Worm (Caenorhabditis elegans): ENCODE data around the gene Y60A9A.1.

Gene Y60A9A.1

DNA sequence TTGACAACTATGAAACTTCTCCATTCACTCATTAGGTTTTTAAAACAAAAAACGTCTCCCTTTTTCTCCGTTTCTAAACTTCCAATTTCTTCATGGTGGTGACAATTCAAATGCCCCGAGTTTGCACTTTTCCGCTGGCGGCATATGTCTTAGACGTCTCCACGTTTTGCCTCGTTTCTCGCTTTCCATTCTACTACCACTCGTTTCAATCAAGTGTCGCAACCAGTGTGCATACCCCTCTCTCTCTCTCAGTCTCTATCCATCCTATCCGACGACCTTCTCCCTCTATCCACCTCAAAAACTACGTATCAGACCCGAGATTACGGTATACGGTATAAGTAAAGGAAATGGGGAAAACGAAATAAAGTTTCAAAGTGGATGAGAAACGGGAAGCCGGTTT lies 42.9 kb downstream of the Y60A9A.1 start:
- TF ChIP-seq lin-40 (tag; optimal IDR thresholded peaks at IDR 0.05): no peak
- no peak for TF ChIP-seq T26A5.8 (tag; optimal IDR thresholded peaks at IDR 0.05)
- TF ChIP-seq mxl-1 (tag; optimal IDR thresholded peaks at IDR 0.05): no peak
- TF ChIP-seq T07F8.4 (tag; optimal IDR thresholded peaks at IDR 0.05): no peak
- no peak for TF ChIP-seq cebp-2 (GFP tag; IDR thresholded peaks at IDR 0.05)
- TF ChIP-seq fkh-3 (tag; optimal IDR thresholded peaks at IDR 0.05): no peak
- no peak for TF ChIP-seq chd-7 (tag; optimal IDR thresholded peaks at IDR 0.05)

DNA sequence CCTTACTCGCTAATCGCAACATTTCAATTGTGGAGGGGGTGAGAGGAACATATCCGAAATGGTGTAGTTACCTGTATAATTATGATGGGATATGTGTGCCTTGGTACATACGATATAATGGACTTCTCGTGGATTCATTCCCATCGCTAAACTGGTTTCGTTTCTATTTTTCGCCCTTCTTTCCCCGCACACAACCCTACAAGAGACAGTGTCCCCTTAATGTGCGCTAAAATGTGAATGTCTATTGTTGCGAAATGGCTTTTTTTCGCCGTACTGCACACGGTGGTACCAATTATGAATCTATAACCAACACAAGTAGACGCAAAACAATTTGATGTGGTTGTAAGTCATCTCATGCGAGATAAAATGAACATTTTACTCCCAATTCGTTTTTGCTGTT lies 47.7 kb downstream of the Y60A9A.1 start:
- TF ChIP-seq C17E4.6 (GFP tag; IDR thresholded peaks at IDR 0.05) (no peak), Y79H2A.3 (GFP tag; conservative IDR thresholded peaks at IDR 0.05) (no peak), zim-3 (tag; optimal IDR thresholded peaks at IDR 0.05) (no peak), gei-17 (GFP tag; optimal IDR thresholded peaks at IDR 0.05) (no peak), hrde-1 (tag; optimal IDR thresholded peaks at IDR 0.05; ENCODE audit: borderline replicate concordance) (no peak), mes-4 (tag; optimal IDR thresholded peaks at IDR 0.05) (no peak), unc-62 (GFP tag; optimal IDR thresholded peaks at IDR 0.05) (no peak), pbrm-1 (GFP tag; IDR thresholded peaks at IDR 0.05) (no peak), F33H1.4 (GFP tag; IDR thresholded peaks at IDR 0.05) (no peak), ztf-25 (GFP tag; IDR thresholded peaks at IDR 0.05) (no peak), lsy-27 (tag; optimal IDR thresholded peaks at IDR 0.05; ENCODE audit: borderline replicate concordance, insufficient read depth) (no peak), bed-2 (GFP tag; IDR thresholded peaks at IDR 0.05) (no peak), nfyb-1 (GFP tag; IDR thresholded peaks at IDR 0.05) (no peak), B0035.1 (tag; optimal IDR thresholded peaks at IDR 0.05) (no peak), Y95B8A.8 (GFP tag; IDR thresholded peaks at IDR 0.05) (no peak), ekl-4 (GFP tag; IDR thresholded peaks at IDR 0.05) (no peak), sdz-38 (tag; optimal IDR thresholded peaks at IDR 0.05) (no peak), F22D6.2 (tag; optimal IDR thresholded peaks at IDR 0.05) (no peak)

DNA sequence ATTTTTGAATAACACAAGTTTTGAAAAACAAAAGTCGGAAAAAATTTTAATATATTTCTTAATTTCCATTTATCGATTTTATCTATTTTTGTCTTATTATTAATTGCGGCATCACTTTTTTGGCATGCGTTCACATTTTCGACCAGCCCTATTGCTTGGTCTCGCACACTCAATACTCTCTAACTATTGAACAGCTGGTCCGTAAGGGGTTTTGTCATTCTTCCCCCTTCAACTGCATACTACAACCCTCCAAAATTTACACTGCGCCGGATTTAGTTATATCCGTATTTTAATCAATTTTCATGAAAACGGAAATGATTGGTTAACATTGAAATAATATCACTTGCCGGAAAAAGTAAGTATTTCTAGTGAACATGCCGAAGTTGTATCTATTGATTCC lies 49.7 kb downstream of the Y60A9A.1 start, which contains the start of gene C11H1.7:
C11H1.7 (plus strand) TSS at position 12 of the 400 bp plus-strand sequence.
- TF ChIP-seq madf-3 (GFP tag; IDR thresholded peaks at IDR 0.05) (no peak), attf-3 (GFP tag; conservative IDR thresholded peaks at IDR 0.05) (no peak), sea-2 (GFP tag; IDR thresholded peaks at IDR 0.05) (no peak)

Data from whole organism, young adult.